Worm (Caenorhabditis elegans): ENCODE measurements around the gene pqn-84.

ce11 chrIII:11659804-11660203 lies 40.3 kb upstream of the pqn-84 start:
- TF ChIP-seq flt-1 (GFP tag; IDR thresholded peaks at IDR 0.05) (no peak), ama-1 (optimal IDR thresholded peaks at IDR 0.05) (no peak), pes-1 (GFP tag; IDR thresholded peaks at IDR 0.05) (no peak), sea-1 (GFP tag; conservative IDR thresholded peaks at IDR 0.05) (no peak)
